Fruit fly (Drosophila melanogaster) whole organism, embryonic: ENCODE data around the gene Tsp29Fb.

Source experiments
- CG13775 ChIP-seq: fragments of 200-800 bp; sonication (Bioruptor generic); optimal IDR thresholded peaks from 3 replicates; lab custom pipeline; 2017; ENCODE audit warnings: missing biosample characterization, mild to moderate bottlenecking, missing genetic modification characterization
- CG31388 ChIP-seq: fragments of 200-800 bp; sonication (Bioruptor generic); optimal IDR thresholded peaks from 2 replicates; lab custom pipeline; 2016; ENCODE audit warnings: missing biosample characterization, missing genetic modification characterization
- CG4854 ChIP-seq: fragments of 200-800 bp; sonication (Bioruptor generic); optimal IDR thresholded peaks from 2 replicates; lab custom pipeline; 2016; ENCODE audit warnings: missing biosample characterization, missing genetic modification characterization, inconsistent platforms
- CG6654 ChIP-seq: fragments of 200-800 bp; sonication (Bioruptor generic); optimal IDR thresholded peaks from 2 replicates; lab custom pipeline; 2017; ENCODE audit warnings: missing biosample characterization, mild to moderate bottlenecking, missing genetic modification characterization
- tgo ChIP-seq: fragments of 200-800 bp; sonication (Bioruptor generic); IDR thresholded peaks from 3 replicates; pipeline ENCODE4 v1.3.6; 2022; ENCODE audit warnings: missing biosample characterization, missing genetic modification characterization

DNA sequence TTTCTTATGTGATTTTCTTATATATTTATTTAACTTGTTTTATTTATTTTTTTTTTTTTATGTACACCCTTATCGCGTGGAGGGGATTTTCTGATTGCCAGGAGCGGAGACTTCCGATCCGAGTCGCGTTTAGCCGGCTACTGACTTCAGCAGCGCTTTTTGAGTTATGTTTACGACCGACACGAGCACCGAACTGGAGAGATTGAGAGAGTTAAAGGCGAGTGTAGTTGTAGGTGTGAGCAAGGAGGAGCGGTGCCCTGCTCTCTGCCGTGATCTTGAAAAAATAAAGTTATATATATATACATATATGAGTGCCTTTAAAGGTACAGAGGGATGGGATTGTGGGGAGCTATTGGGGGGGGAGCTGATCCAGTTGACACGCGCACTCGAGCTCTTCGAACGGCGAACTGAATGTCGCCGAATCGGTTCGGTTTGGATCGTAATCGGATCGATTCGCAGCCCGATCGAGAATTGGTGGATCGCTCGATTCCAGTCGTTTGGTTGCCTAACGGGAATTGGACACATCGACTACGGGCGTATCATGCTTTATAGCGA lies 51.9 kb downstream of the Tsp29Fb start, which contains the start of gene rost:
- TF ChIP-seq CG31388 (GFP tag; lab: Kevin White, UChicago) = no peak
- TF ChIP-seq CG4854 = no peak
- TF ChIP-seq tgo = no peak
- no peak for TF ChIP-seq CG6654
- no peak for TF ChIP-seq CG13775 (GFP tag; lab: Kevin White, UChicago)
